Worm (Caenorhabditis elegans): ENCODE measurements around the gene F19H6.4.

DNA sequence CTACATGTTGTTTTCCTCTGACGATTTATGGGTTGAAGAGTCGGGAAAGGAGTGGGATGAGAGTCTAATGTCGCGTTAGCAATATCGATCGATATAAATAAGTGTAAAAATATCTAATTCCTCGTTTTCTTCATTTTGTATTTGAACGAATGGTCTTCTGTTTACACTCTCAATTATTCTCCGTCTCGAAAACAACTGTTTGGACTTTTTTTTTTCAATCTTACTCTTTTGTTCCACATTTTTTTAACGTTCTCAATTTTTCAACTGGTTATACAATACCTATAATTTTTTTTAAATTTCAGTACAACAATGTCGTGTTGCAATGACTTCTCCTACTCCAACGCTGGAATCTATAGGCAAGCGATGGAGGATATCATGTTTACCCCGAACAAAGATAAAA is 44.1 kb upstream of the F19H6.4 start, which contains the start of gene F17A2.13:
- TF ChIP-seq tab-1 (GFP tag; IDR thresholded peaks at IDR 0.05) (no peak), ztf-29 (GFP tag; IDR thresholded peaks at IDR 0.05) (no peak), T22C8.4 (GFP tag; IDR thresholded peaks at IDR 0.05) (no peak), flt-1 (GFP tag; IDR thresholded peaks at IDR 0.05) (no peak)
